Worm (Caenorhabditis elegans) whole organism, mixed stage, embryonic: ENCODE measurements around the gene qars-1.

Source experiments
- ces-1 ChIP-seq: fragments of 150-350 bp; optimal IDR thresholded peaks from 2 replicates; lab custom pipeline; 2014; ENCODE audit warnings: missing biosample characterization, missing genetic modification reagents, missing genetic modification characterization
- flh-1 ChIP-seq: fragments of 200-800 bp; sonication (Bioruptor generic); optimal IDR thresholded peaks from 2 replicates; lab custom pipeline; 2018; ENCODE audit warnings: mild to moderate bottlenecking, missing genetic modification characterization, moderate library complexity, missing compliant biosample characterization
- nhr-12 ChIP-seq: fragments of 150-350 bp; optimal IDR thresholded peaks from 2 replicates; lab custom pipeline; 2014; ENCODE audit warnings: missing biosample characterization, missing genetic modification characterization
- nhr-28 ChIP-seq: fragments of 150-350 bp; optimal IDR thresholded peaks from 2 replicates; lab custom pipeline; 2014; ENCODE audit warnings: missing biosample characterization, missing genetic modification characterization
- pha-4 ChIP-seq: fragments of 150-350 bp; optimal IDR thresholded peaks from 2 replicates; lab custom pipeline; 2018; ENCODE audit warnings: missing biosample characterization, missing genetic modification reagents, missing genetic modification characterization
- unc-39 ChIP-seq: fragments of 150-350 bp; optimal IDR thresholded peaks from 2 replicates; lab custom pipeline; 2014; ENCODE audit warnings: missing biosample characterization, missing genetic modification characterization
- ztf-11 ChIP-seq: fragments of 150-350 bp; optimal IDR thresholded peaks from 2 replicates; lab custom pipeline; 2014; ENCODE audit warnings: missing biosample characterization, missing genetic modification characterization

DNA sequence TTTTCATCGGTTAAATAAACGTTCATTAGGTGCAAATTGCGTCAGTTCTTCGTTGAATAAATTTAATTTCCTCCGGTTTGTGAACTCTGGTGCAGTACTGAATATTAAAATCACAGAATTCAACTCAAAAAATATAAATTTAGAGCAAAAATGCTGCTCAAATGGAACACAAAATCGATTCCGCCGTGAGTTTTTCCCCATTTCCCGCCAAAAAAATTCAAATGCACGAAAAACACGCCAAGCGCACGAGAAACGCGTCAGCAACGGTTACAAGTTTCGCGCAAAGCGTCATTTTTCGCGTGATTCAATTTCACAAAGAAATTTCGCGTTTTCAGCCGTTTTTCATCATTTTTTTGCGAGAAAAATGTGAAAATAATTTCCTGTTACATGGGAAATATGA lies 26.5 kb upstream of the qars-1 start, which contains the start of gene hrpu-1:
- TF ChIP-seq ces-1 (GFP tag; lab: Kevin White, UChicago) (peak; percentile 86), nhr-12 (tag; lab: Kevin White, UChicago) (no peak), flh-1 (no peak), nhr-28 (tag; lab: Kevin White, UChicago) (no peak), unc-39 (tag; lab: Kevin White, UChicago) (no peak), ztf-11 (no peak), pha-4 (tag; lab: Kevin White, UChicago) (peak; percentile 77)
